Worm (Caenorhabditis elegans): ENCODE measurements around the gene K09C6.10.

K09C6.10 gene

ce11 chrV:847521-847920 is 8.3 kb downstream of the K09C6.10 start, which contains the start of gene srbc-13:
Gene srbc-13 (plus strand): TSS chrV:847821.
- TF ChIP-seq ZK337.2 (GFP tag; IDR thresholded peaks at IDR 0.05) (no peak), nhr-25 (tag; optimal IDR thresholded peaks at IDR 0.05; ENCODE audit: borderline replicate concordance, insufficient read depth) (no peak), zfp-2 (tag; optimal IDR thresholded peaks at IDR 0.05) (no peak), set-16 (GFP tag; IDR thresholded peaks at IDR 0.05) (no peak), Y75B8A.6 (GFP tag; IDR thresholded peaks at IDR 0.05) (no peak), hmg-1.1 (GFP tag; IDR thresholded peaks at IDR 0.05) (no peak), nhr-6 (tag; optimal IDR thresholded peaks at IDR 0.05) (no peak), nhr-28 (tag; optimal IDR thresholded peaks at IDR 0.05) (no peak), aha-1 (tag) (no peak), mdl-1 (tag; optimal IDR thresholded peaks at IDR 0.05) (no peak)

- TF ChIP-seq gei-8 (GFP tag; optimal IDR thresholded peaks at IDR 0.05): no peak
- no peak for TF ChIP-seq ztf-7 (tag; optimal IDR thresholded peaks at IDR 0.05)
- TF ChIP-seq sdz-12 (GFP tag; optimal IDR thresholded peaks at IDR 0.05): no peak
- no peak for TF ChIP-seq ceh-82 (tag; optimal IDR thresholded peaks at IDR 0.05)
- TF ChIP-seq ZK337.2 (GFP tag; IDR thresholded peaks at IDR 0.05): no peak
- no peak for TF ChIP-seq lim-7 (GFP tag; IDR thresholded peaks at IDR 0.05)
- no peak for TF ChIP-seq tag-97 (GFP tag; IDR thresholded peaks at IDR 0.05)
- no peak for TF ChIP-seq ctbp-1 (GFP tag; IDR thresholded peaks at IDR 0.05)
- TF ChIP-seq hlh-11 (tag; optimal IDR thresholded peaks at IDR 0.05): no peak
- TF ChIP-seq egl-43 (GFP tag; IDR thresholded peaks at IDR 0.05): no peak
- TF ChIP-seq nhr-41 (GFP tag; IDR thresholded peaks at IDR 0.05): no peak
- TF ChIP-seq daf-12 (tag; optimal IDR thresholded peaks at IDR 0.05): no peak
Measured at ce11 chrV:849042-849441, 9.8 kb downstream of the K09C6.10 start.

- TF ChIP-seq zip-2 (tag; optimal IDR thresholded peaks at IDR 0.05) (no peak), cey-2 (tag; optimal IDR thresholded peaks at IDR 0.05; ENCODE audit: borderline replicate concordance, insufficient read depth) (no peak)
Measured at ce11 chrV:849512-849911, 10.3 kb downstream of the K09C6.10 start, which contains the start of gene srbc-12. Gene srbc-12 (plus strand): TSS chrV:849812.

ce11 chrV:852184-852583 is 13.0 kb downstream of the K09C6.10 start, which contains the start of gene K09C6.3:
Gene K09C6.3 (plus strand): TSS chrV:852484.
- TF ChIP-seq nhr-10 (tag; optimal IDR thresholded peaks at IDR 0.05) (no peak), T26A8.4 (GFP tag; IDR thresholded peaks at IDR 0.05) (no peak), T20F7.1 (GFP tag; optimal IDR thresholded peaks at IDR 0.05) (no peak), lin-29 (GFP tag; IDR thresholded peaks at IDR 0.05) (no peak), mxl-2 (GFP tag; conservative IDR thresholded peaks at IDR 0.05) (no peak), madf-5 (GFP tag; IDR thresholded peaks at IDR 0.05) (no peak), hlh-30 (tag; optimal IDR thresholded peaks at IDR 0.05; ENCODE audit: insufficient read depth) (no peak), zip-11 (GFP tag; IDR thresholded peaks at IDR 0.05) (no peak), Y105C5A.15 (GFP tag; IDR thresholded peaks at IDR 0.05) (no peak), pqm-1 (tag; optimal IDR thresholded peaks at IDR 0.05) (no peak), F37D6.2 (tag; optimal IDR thresholded peaks at IDR 0.05) (no peak), dmd-8 (GFP tag; IDR thresholded peaks at IDR 0.05) (no peak), snpc-4 (tag; optimal IDR thresholded peaks at IDR 0.05) (no peak)

- TF ChIP-seq attf-4 (tag; optimal IDR thresholded peaks at IDR 0.05): no peak
Measured at ce11 chrV:854966-855365, 15.7 kb downstream of the K09C6.10 start, which contains the start of gene K09C6.9. Gene K09C6.9 (minus strand): TSS chrV:855066.
